Fruit fly (Drosophila melanogaster) whole organism, prepupa: ENCODE measurements around the gene AANATL7.

Source experiments
- Blimp-1 ChIP-seq: fragments of 200-800 bp; sonication (Bioruptor generic); optimal IDR thresholded peaks from 3 replicates; lab custom pipeline; 2017; ENCODE audit warnings: missing biosample characterization, missing genetic modification characterization, mild to moderate bottlenecking, moderate library complexity, missing genetic modification reagents
- CG10631 ChIP-seq: fragments of 200-800 bp; sonication (Bioruptor generic); optimal IDR thresholded peaks from 2 replicates; lab custom pipeline; 2016; ENCODE audit warnings: missing biosample characterization, missing genetic modification characterization
- CG11762 ChIP-seq: fragments of 200-800 bp; sonication (Bioruptor generic); optimal IDR thresholded peaks from 3 replicates; lab custom pipeline; 2016; ENCODE audit warnings: missing biosample characterization, missing genetic modification characterization; ENCODE audit not compliant: insufficient read depth
- CG15336 ChIP-seq: fragments of 200-800 bp; sonication (Bioruptor generic); IDR thresholded peaks from 2 replicates; pipeline ENCODE4 v1.3.6; 2022; ENCODE audit warnings: missing biosample characterization, missing genetic modification characterization
- CG1621 ChIP-seq: fragments of 200-800 bp; sonication (Bioruptor generic); optimal IDR thresholded peaks from 3 replicates; lab custom pipeline; 2018; ENCODE audit warnings: missing biosample characterization, mild to moderate bottlenecking, missing genetic modification characterization
- CG3032 ChIP-seq: fragments of 200-800 bp; optimal IDR thresholded peaks from 2 replicates; lab custom pipeline; 2019; ENCODE audit warnings: missing biosample characterization, mild to moderate bottlenecking, missing genetic modification characterization, moderate library complexity
- CG32006 ChIP-seq: fragments of 200-800 bp; sonication (Bioruptor generic); optimal IDR thresholded peaks from 3 replicates; lab custom pipeline; 2017; ENCODE audit warnings: missing biosample characterization, mild to moderate bottlenecking, missing genetic modification characterization
- CG34406 ChIP-seq: fragments of 200-800 bp; sonication (Bioruptor generic); optimal IDR thresholded peaks from 3 replicates; lab custom pipeline; 2016; ENCODE audit warnings: missing biosample characterization, missing genetic modification characterization
- CG6163 ChIP-seq: fragments of 200-800 bp; sonication (Bioruptor generic); IDR thresholded peaks from 3 replicates; pipeline ENCODE4 v1.3.6; 2022; ENCODE audit warnings: missing biosample characterization, missing genetic modification characterization
- CG6276 ChIP-seq: fragments of 200-800 bp; sonication (Bioruptor generic); optimal IDR thresholded peaks from 2 replicates; lab custom pipeline; 2017; ENCODE audit warnings: missing biosample characterization, mild to moderate bottlenecking, missing genetic modification characterization
- CG6808 ChIP-seq: fragments of 200-800 bp; sonication (Bioruptor generic); optimal IDR thresholded peaks from 3 replicates; lab custom pipeline; 2017; ENCODE audit warnings: missing biosample characterization, missing genetic modification characterization, mild to moderate bottlenecking, moderate library complexity, missing genetic modification reagents
- CG6854 ChIP-seq: fragments of 200-800 bp; sonication (Bioruptor generic); optimal IDR thresholded peaks from 2 replicates; lab custom pipeline; 2017; ENCODE audit warnings: missing biosample characterization, mild to moderate bottlenecking, missing genetic modification characterization
- CG8119 ChIP-seq: fragments of 200-800 bp; sonication (Bioruptor generic); IDR thresholded peaks from 3 replicates; pipeline ENCODE4 v1.3.6; 2022; ENCODE audit warnings: missing biosample characterization, missing genetic modification characterization
- CG8632 ChIP-seq: fragments of 200-800 bp; sonication (Bioruptor generic); optimal IDR thresholded peaks from 3 replicates; lab custom pipeline; 2016; ENCODE audit warnings: missing biosample characterization, missing genetic modification characterization
- Eip75B ChIP-seq: fragments of 200-800 bp; sonication (Bioruptor generic); optimal IDR thresholded peaks from 3 replicates; lab custom pipeline; 2016; ENCODE audit warnings: missing biosample characterization, missing genetic modification characterization
- Eip78C ChIP-seq: fragments of 200-800 bp; sonication (Bioruptor generic); peaks from one replicate; lab custom pipeline; 2016; ENCODE audit warnings: missing biosample characterization, missing genetic modification characterization
- Eip93F ChIP-seq: fragments of 200-800 bp; sonication (Bioruptor generic); optimal IDR thresholded peaks from 2 replicates; lab custom pipeline; 2016; ENCODE audit warnings: missing biosample characterization, mild to moderate bottlenecking, missing genetic modification characterization
- Ets96B ChIP-seq: fragments of 200-800 bp; optimal IDR thresholded peaks from 2 replicates; lab custom pipeline; 2019; ENCODE audit warnings: missing biosample characterization, mild to moderate bottlenecking, missing genetic modification characterization, moderate library complexity
- Hr38 ChIP-seq: sonication (Bioruptor generic); optimal IDR thresholded peaks from 2 replicates; lab custom pipeline; 2016; ENCODE audit warnings: missing biosample characterization, missing genetic modification characterization
- Hr39 ChIP-seq: fragments of 200-800 bp; sonication (Bioruptor generic); optimal IDR thresholded peaks from 2 replicates; lab custom pipeline; 2016; ENCODE audit warnings: missing biosample characterization, missing genetic modification characterization
- Hr4 ChIP-seq: fragments of 200-800 bp; sonication (Bioruptor generic); optimal IDR thresholded peaks from 3 replicates; lab custom pipeline; 2016; ENCODE audit warnings: missing biosample characterization, missing genetic modification characterization
- Lpt ChIP-seq: fragments of 200-800 bp; sonication (Bioruptor generic); optimal IDR thresholded peaks from 3 replicates; lab custom pipeline; 2016; ENCODE audit warnings: missing biosample characterization, missing genetic modification characterization
- Met ChIP-seq: fragments of 200-800 bp; sonication (Bioruptor generic); optimal IDR thresholded peaks from 3 replicates; lab custom pipeline; 2016; ENCODE audit warnings: missing biosample characterization, missing genetic modification characterization
- OdsH ChIP-seq: fragments of 200-800 bp; sonication (Bioruptor generic); optimal IDR thresholded peaks from 3 replicates; lab custom pipeline; 2016; ENCODE audit warnings: missing biosample characterization, missing genetic modification characterization
- Smox ChIP-seq: fragments of 200-800 bp; sonication (Bioruptor generic); optimal IDR thresholded peaks from 3 replicates; lab custom pipeline; 2016; ENCODE audit warnings: missing biosample characterization, missing genetic modification characterization
- Sox102F ChIP-seq: fragments of 200-800 bp; sonication (Bioruptor generic); optimal IDR thresholded peaks from 2 replicates; lab custom pipeline; 2016; ENCODE audit warnings: missing biosample characterization, mild to moderate bottlenecking, missing genetic modification characterization
- Sox14 ChIP-seq: fragments of 200-800 bp; sonication (Bioruptor generic); optimal IDR thresholded peaks from 3 replicates; lab custom pipeline; 2016; ENCODE audit warnings: missing biosample characterization, missing genetic modification characterization
- achi ChIP-seq: fragments of 200-800 bp; sonication (Bioruptor generic); optimal IDR thresholded peaks from 3 replicates; lab custom pipeline; 2016; ENCODE audit warnings: missing biosample characterization, missing genetic modification characterization
- acj6 ChIP-seq: fragments of 200-800 bp; sonication (Bioruptor generic); optimal IDR thresholded peaks from 3 replicates; lab custom pipeline; 2016; ENCODE audit warnings: missing biosample characterization, missing genetic modification characterization
- cyc ChIP-seq: fragments of 200-800 bp; sonication (Bioruptor generic); optimal IDR thresholded peaks from 3 replicates; lab custom pipeline; 2016; ENCODE audit warnings: missing biosample characterization, missing genetic modification characterization
- dac ChIP-seq: fragments of 200-800 bp; sonication (Bioruptor generic); optimal IDR thresholded peaks from 2 replicates; lab custom pipeline; 2017; ENCODE audit warnings: missing biosample characterization, mild to moderate bottlenecking, missing genetic modification characterization
- dsx ChIP-seq: fragments of 200-800 bp; optimal IDR thresholded peaks from 3 replicates; lab custom pipeline; 2019; ENCODE audit warnings: missing biosample characterization, mild to moderate bottlenecking, missing genetic modification characterization, moderate library complexity; ENCODE audit not compliant: poor library complexity, severe bottlenecking
- eg ChIP-seq: fragments of 200-800 bp; sonication (Bioruptor generic); IDR thresholded peaks from 3 replicates; pipeline ENCODE4 v1.3.6; 2022; ENCODE audit warnings: missing biosample characterization, missing genetic modification characterization
- esn ChIP-seq: fragments of 200-800 bp; sonication (Bioruptor generic); optimal IDR thresholded peaks from 2 replicates; lab custom pipeline; 2016; ENCODE audit warnings: missing biosample characterization, mild to moderate bottlenecking, missing genetic modification characterization, moderate library complexity
- fd59A ChIP-seq: fragments of 200-800 bp; sonication (Bioruptor generic); optimal IDR thresholded peaks from 2 replicates; lab custom pipeline; 2017; ENCODE audit warnings: missing biosample characterization, mild to moderate bottlenecking, missing genetic modification characterization, missing genetic modification reagents
- fd85E ChIP-seq: fragments of 200-800 bp; sonication (Bioruptor generic); optimal IDR thresholded peaks from 3 replicates; lab custom pipeline; 2016; ENCODE audit warnings: missing biosample characterization, missing genetic modification characterization
- net ChIP-seq: fragments of 200-800 bp; sonication (Bioruptor generic); optimal IDR thresholded peaks from 3 replicates; lab custom pipeline; 2016; ENCODE audit warnings: missing biosample characterization, missing genetic modification characterization
- salr ChIP-seq, 2 experiments: fragments of 200-800 bp; sonication (Bioruptor generic); optimal IDR thresholded peaks; 3 replicates each; lab custom pipeline; 2016 to 2018; ENCODE audit warnings: missing biosample characterization in 2 of 2, missing genetic modification characterization in 2 of 2, mild to moderate bottlenecking in 1 of 2
- spab ChIP-seq: fragments of 200-800 bp; sonication (Bioruptor generic); optimal IDR thresholded peaks from 2 replicates; lab custom pipeline; 2017; ENCODE audit warnings: missing biosample characterization, mild to moderate bottlenecking, missing genetic modification characterization, missing genetic modification reagents
- svp ChIP-seq: fragments of 200-800 bp; sonication (Bioruptor generic); peaks from one replicate; lab custom pipeline; 2016; ENCODE audit warnings: missing biosample characterization, missing genetic modification characterization
- topi ChIP-seq: fragments of 200-800 bp; sonication (Bioruptor generic); optimal IDR thresholded peaks from 3 replicates; lab custom pipeline; 2016; ENCODE audit warnings: missing biosample characterization, missing genetic modification characterization
- vri ChIP-seq: fragments of 200-800 bp; sonication (Bioruptor generic); optimal IDR thresholded peaks from 3 replicates; lab custom pipeline; 2016; ENCODE audit warnings: missing biosample characterization, mild to moderate bottlenecking, missing genetic modification characterization

Gene AANATL7

dm6 chrX:2533843-2534473, 46.8 kb upstream of the AANATL7 start (continued):
- TF ChIP-seq spab = peak; percentile 57
- TF ChIP-seq dsx (GFP tag; lab: Kevin White, UChicago) = peak; percentile 44
- TF ChIP-seq Hr38 = peak; percentile 56
- TF ChIP-seq Sox14 (GFP tag; lab: Kevin White, UChicago) = peak; percentile 59
- peak; percentile 80 for TF ChIP-seq net (GFP tag; lab: Kevin White, UChicago)
- peak; percentile 51 for TF ChIP-seq acj6
- peak; percentile 72 for TF ChIP-seq OdsH (GFP tag; lab: Kevin White, UChicago)
- peak; percentile 54 for TF ChIP-seq Ets96B (tag; lab: Kevin White, UChicago)
- TF ChIP-seq dac (GFP tag; lab: Kevin White, UChicago) = peak; percentile 78
- peak; percentile 11 for TF ChIP-seq Smox (GFP tag; lab: Kevin White, UChicago)
- no peak for TF ChIP-seq vri (GFP tag; lab: Kevin White, UChicago)
- peak; percentile 38 for TF ChIP-seq Hr39 (GFP tag; lab: Kevin White, UChicago)
- peak; percentile 23 for TF ChIP-seq topi
- TF ChIP-seq CG32006 (GFP tag; lab: Kevin White, UChicago) = peak; percentile 88
- peak; percentile 61 to 65 for TF ChIP-seq salr (GFP tag; optimal IDR thresholded peaks at IDR 0.05; lab: Kevin White, UChicago)
- TF ChIP-seq CG8632 (GFP tag; lab: Kevin White, UChicago) = peak; percentile 6
- peak; percentile 17 for TF ChIP-seq CG11762 (GFP tag; lab: Kevin White, UChicago)
- TF ChIP-seq esn (GFP tag; lab: Kevin White, UChicago) = peak; percentile 26
- TF ChIP-seq fd85E (GFP tag; lab: Kevin White, UChicago) = no peak
- peak; percentile 48 for TF ChIP-seq CG3032 (tag; lab: Kevin White, UChicago)
- peak; percentile 94 for TF ChIP-seq eg (GFP tag; lab: Robert Waterston, UW)
- TF ChIP-seq, all 60 proteins: peak for 53

dm6 chrX:2534951-2535693, 45.6 kb upstream of the AANATL7 start:
- TF ChIP-seq eg (GFP tag; lab: Robert Waterston, UW) (peak; percentile 61; the same call in 2 of the 3 replicates), CG6276 (peak; percentile 50), CG8119 (GFP tag; lab: Robert Waterston, UW) (peak; percentile 45; the same call in 2 of the 3 replicates), CG6163 (GFP tag; lab: Robert Waterston, UW) (peak; percentile 47; the same call in 1 of the 3 replicates), Met (GFP tag; lab: Kevin White, UChicago) (no peak), CG1621 (tag; lab: Kevin White, UChicago) (no peak), Eip93F (GFP tag; lab: Kevin White, UChicago) (no peak), Eip78C (peak; percentile 38), CG6854 (GFP tag; lab: Kevin White, UChicago) (no peak), vri (GFP tag; lab: Kevin White, UChicago) (peak; percentile 63), svp (GFP tag; lab: Kevin White, UChicago) (peak; percentile 35), Lpt (GFP tag; lab: Kevin White, UChicago) (no peak), CG15336 (GFP tag; lab: Robert Waterston, UW) (peak; percentile 28; the same call in 1 of the 2 replicates)

dm6 chrX:2536136-2536535, 44.6 kb upstream of the AANATL7 start:
- TF ChIP-seq CG34406 (GFP tag; lab: Kevin White, UChicago) = peak; percentile 76
- TF ChIP-seq CG11762 (GFP tag; lab: Kevin White, UChicago) = peak; percentile 27
- peak; percentile 54 for TF ChIP-seq Smox (GFP tag; lab: Kevin White, UChicago)
- peak; percentile 63 for TF ChIP-seq dsx (GFP tag; lab: Kevin White, UChicago)
- peak; percentile 85 for TF ChIP-seq OdsH (GFP tag; lab: Kevin White, UChicago)
- TF ChIP-seq Sox102F (GFP tag; lab: Kevin White, UChicago) = peak; percentile 36
- TF ChIP-seq Ets96B (tag; lab: Kevin White, UChicago) = peak; percentile 71
- peak; percentile 83 for TF ChIP-seq fd59A
- peak; percentile 70 for TF ChIP-seq CG8632 (GFP tag; lab: Kevin White, UChicago)
- TF ChIP-seq Lpt (GFP tag; lab: Kevin White, UChicago) = peak; percentile 67
- TF ChIP-seq Blimp-1 (GFP tag; lab: Kevin White, UChicago) = no peak
- peak; percentile 66 for TF ChIP-seq Eip75B (GFP tag; lab: Kevin White, UChicago)
- TF ChIP-seq acj6 = peak; percentile 84
- TF ChIP-seq CG10631 (GFP tag; lab: Kevin White, UChicago) = peak; percentile 86
- TF ChIP-seq achi (GFP tag; lab: Kevin White, UChicago) = peak; percentile 79
- TF ChIP-seq eg (GFP tag; lab: Robert Waterston, UW) = peak; percentile 81
- peak; percentile 93 for TF ChIP-seq CG6163 (GFP tag; lab: Robert Waterston, UW)
- TF ChIP-seq Eip93F (GFP tag; lab: Kevin White, UChicago) = no peak
- TF ChIP-seq fd85E (GFP tag; lab: Kevin White, UChicago) = no peak
- peak; percentile 72 for TF ChIP-seq Hr39 (GFP tag; lab: Kevin White, UChicago)
- TF ChIP-seq Hr4 (GFP tag; lab: Kevin White, UChicago) = peak; percentile 45
- peak; percentile 63 for TF ChIP-seq CG6808
- TF ChIP-seq Sox14 (GFP tag; lab: Kevin White, UChicago) = peak; percentile 77
- TF ChIP-seq dac (GFP tag; lab: Kevin White, UChicago) = peak; percentile 47
- peak; percentile 28 for TF ChIP-seq cyc (GFP tag; lab: Kevin White, UChicago)
- TF ChIP-seq Met (GFP tag; lab: Kevin White, UChicago) = peak; percentile 61
